Fruit fly (Drosophila melanogaster) whole organism, embryonic: ENCODE data around the gene wda.

Source experiments
- CG11723 ChIP-seq: fragments of 200-800 bp; sonication (Bioruptor generic); optimal IDR thresholded peaks from 2 replicates; lab custom pipeline; 2017; ENCODE audit warnings: missing biosample characterization, mild to moderate bottlenecking, missing genetic modification characterization
- CG1233 ChIP-seq: fragments of 200-800 bp; sonication (Bioruptor generic); optimal IDR thresholded peaks from 4 replicates; lab custom pipeline; 2018; ENCODE audit warnings: missing biosample characterization, mild to moderate bottlenecking, missing genetic modification characterization
- CG13894 ChIP-seq: fragments of 200-800 bp; sonication (Bioruptor generic); optimal IDR thresholded peaks from 3 replicates; lab custom pipeline; 2018; ENCODE audit warnings: missing biosample characterization, mild to moderate bottlenecking, missing genetic modification characterization, moderate library complexity
- CG15073 ChIP-seq: fragments of 200-800 bp; sonication (Bioruptor generic); optimal IDR thresholded peaks from 2 replicates; lab custom pipeline; 2016; ENCODE audit warnings: missing biosample characterization, missing genetic modification characterization
- CG17328 ChIP-seq: fragments of 200-800 bp; sonication (Bioruptor generic); IDR thresholded peaks from 2 replicates; pipeline ENCODE4 v1.3.6; 2022; ENCODE audit warnings: missing biosample characterization, missing genetic modification characterization
- CG18011 ChIP-seq: fragments of 200-800 bp; sonication (Bioruptor generic); optimal IDR thresholded peaks from 2 replicates; lab custom pipeline; 2017; ENCODE audit warnings: missing biosample characterization, missing genetic modification characterization, mild to moderate bottlenecking, moderate library complexity, missing genotype
- CG1832 ChIP-seq: fragments of 200-800 bp; sonication (Bioruptor generic); optimal IDR thresholded peaks from 2 replicates; lab custom pipeline; 2017; ENCODE audit warnings: missing biosample characterization, mild to moderate bottlenecking, missing genetic modification characterization, inconsistent platforms
- CG18599 ChIP-seq: fragments of 200-800 bp; sonication (Bioruptor generic); optimal IDR thresholded peaks from 3 replicates; lab custom pipeline; 2017; ENCODE audit warnings: missing biosample characterization, missing genetic modification characterization, mild to moderate bottlenecking, moderate library complexity, missing genetic modification reagents
- CG2116 ChIP-seq: fragments of 200-800 bp; sonication (Bioruptor generic); optimal IDR thresholded peaks from 3 replicates; lab custom pipeline; 2018; ENCODE audit warnings: missing biosample characterization, mild to moderate bottlenecking, missing genetic modification characterization
- CG30403 ChIP-seq: fragments of 200-800 bp; sonication (Bioruptor generic); optimal IDR thresholded peaks from 3 replicates; lab custom pipeline; 2016; ENCODE audit warnings: missing biosample characterization, missing genetic modification characterization
- CG31441 ChIP-seq: fragments of 200-800 bp; sonication (Bioruptor generic); IDR thresholded peaks from 2 replicates; pipeline ENCODE4 v1.3.6; 2022; ENCODE audit warnings: missing biosample characterization, missing genetic modification characterization
- CG32772 ChIP-seq: fragments of 200-800 bp; sonication (Bioruptor generic); IDR thresholded peaks from 2 replicates; pipeline ENCODE4 v1.3.6; 2022; ENCODE audit warnings: missing biosample characterization, missing genetic modification characterization
- CG5953 ChIP-seq: fragments of 200-800 bp; sonication (Bioruptor generic); IDR thresholded peaks from 2 replicates; pipeline ENCODE4 v1.3.6; 2022; ENCODE audit warnings: missing biosample characterization, missing genetic modification characterization
- CG8290 ChIP-seq, 3 experiments: fragments of 200-800 bp; sonication (Bioruptor generic); optimal IDR thresholded peaks; 2 replicates each; lab custom pipeline; 2016 to 2019; ENCODE audit warnings: missing biosample characterization in 3 of 3, missing genetic modification characterization in 3 of 3, mild to moderate bottlenecking in 2 of 3, moderate library complexity in 1 of 3
- CG9932 ChIP-seq: fragments of 200-800 bp; sonication (Bioruptor generic); IDR thresholded peaks from 2 replicates; pipeline ENCODE4 v1.3.6; 2022; ENCODE audit warnings: missing biosample characterization, missing genetic modification characterization
- CHES-1-like ChIP-seq: fragments of 200-800 bp; sonication (Bioruptor generic); optimal IDR thresholded peaks from 2 replicates; lab custom pipeline; 2016; ENCODE audit warnings: missing biosample characterization, missing genetic modification characterization
- CoRest ChIP-seq: fragments of 200-800 bp; sonication (Bioruptor generic); optimal IDR thresholded peaks from 3 replicates; lab custom pipeline; 2018; ENCODE audit warnings: missing biosample characterization, mild to moderate bottlenecking, missing genetic modification characterization, moderate library complexity
- D ChIP-seq, 2 experiments: fragments of 200-800 bp in 1 of 2; fragments of >200 bp in 1 of 2; sonication (Bioruptor generic) in 1 of 2; optimal IDR thresholded peaks; 2 replicates in 1 of 2; 3 replicates in 1 of 2; lab custom pipeline; 2017; ENCODE audit warnings: mild to moderate bottlenecking in 1 of 2, missing biosample characterization in 1 of 2, missing genetic modification characterization in 1 of 2, missing genetic modification reagents in 1 of 2
- Doc3 ChIP-seq: fragments of 200-800 bp; sonication (Bioruptor generic); IDR thresholded peaks from 3 replicates; pipeline ENCODE4 v1.3.6; 2022; ENCODE audit warnings: missing biosample characterization, missing genetic modification characterization; ENCODE audit not compliant: partially characterized antibody
- Drgx ChIP-seq: fragments of 200-800 bp; sonication (Bioruptor generic); IDR thresholded peaks from 2 replicates; pipeline ENCODE4 v1.3.6; 2022; ENCODE audit warnings: missing biosample characterization, missing genetic modification characterization
- Ets65A ChIP-seq: fragments of 200-800 bp; sonication (Bioruptor generic); peaks from one replicate; lab custom pipeline; 2016; ENCODE audit warnings: missing biosample characterization, missing genetic modification characterization
- Fer2 ChIP-seq: fragments of 200-800 bp; sonication (Bioruptor generic); optimal IDR thresholded peaks from 2 replicates; lab custom pipeline; 2018; ENCODE audit warnings: missing biosample characterization, mild to moderate bottlenecking, missing genetic modification characterization, moderate library complexity
- Gug ChIP-seq: fragments of 200-800 bp; sonication (Bioruptor generic); IDR thresholded peaks from 4 replicates; pipeline ENCODE4 v1.3.6; 2022; ENCODE audit warnings: missing biosample characterization, missing genetic modification characterization
- Hey ChIP-seq: fragments of 200-800 bp; sonication (Bioruptor generic); optimal IDR thresholded peaks from 3 replicates; lab custom pipeline; 2018; ENCODE audit warnings: missing biosample characterization, mild to moderate bottlenecking, missing genetic modification characterization
- HmgZ ChIP-seq: fragments of 200-800 bp; sonication (Bioruptor generic); optimal IDR thresholded peaks from 2 replicates; lab custom pipeline; 2018; ENCODE audit warnings: missing biosample characterization, mild to moderate bottlenecking, missing genetic modification characterization
- Hr51 ChIP-seq, 2 experiments: fragments of 200-800 bp; sonication (Bioruptor generic); optimal IDR thresholded peaks; 2 replicates in 1 of 2; 3 replicates in 1 of 2; lab custom pipeline; 2016 to 2018; ENCODE audit warnings: missing biosample characterization in 2 of 2, missing genetic modification characterization in 2 of 2, mild to moderate bottlenecking in 1 of 2, moderate library complexity in 1 of 2
- Lhr ChIP-seq: fragments of 200-800 bp; sonication (Bioruptor generic); optimal IDR thresholded peaks from 3 replicates; lab custom pipeline; 2017; ENCODE audit warnings: mild to moderate bottlenecking, missing biosample characterization, missing genetic modification reagents, missing genetic modification characterization
- Max ChIP-seq: fragments of 200-800 bp; sonication (Bioruptor generic); optimal IDR thresholded peaks from 2 replicates; lab custom pipeline; 2016; ENCODE audit warnings: missing biosample characterization, mild to moderate bottlenecking, missing genetic modification characterization
- Sox102F ChIP-seq: fragments of 200-800 bp; sonication (Bioruptor generic); optimal IDR thresholded peaks from 2 replicates; lab custom pipeline; 2018; ENCODE audit warnings: missing biosample characterization, mild to moderate bottlenecking, missing genetic modification characterization, moderate library complexity
- TFAM ChIP-seq: fragments of 200-800 bp; sonication (Bioruptor generic); optimal IDR thresholded peaks from 2 replicates; lab custom pipeline; 2017; ENCODE audit warnings: missing biosample characterization, missing genetic modification characterization, inconsistent platforms
- YL-1 ChIP-seq: fragments of 200-800 bp; sonication (Bioruptor generic); optimal IDR thresholded peaks from 3 replicates; lab custom pipeline; 2017; ENCODE audit warnings: missing biosample characterization, mild to moderate bottlenecking, missing genetic modification characterization
- ac ChIP-seq: fragments of 200-800 bp; sonication (Bioruptor generic); optimal IDR thresholded peaks from 3 replicates; lab custom pipeline; 2017; ENCODE audit warnings: missing biosample characterization, mild to moderate bottlenecking, missing genetic modification characterization
- bbx ChIP-seq: fragments of 200-800 bp; sonication (Bioruptor generic); IDR thresholded peaks from 2 replicates; pipeline ENCODE4 v1.3.6; 2022; ENCODE audit warnings: missing biosample characterization, missing genetic modification characterization; ENCODE audit not compliant: partially characterized antibody
- bowl ChIP-seq: fragments of 200-800 bp; sonication (Bioruptor generic); IDR thresholded peaks from 2 replicates; pipeline ENCODE4 v1.3.6; 2022; ENCODE audit warnings: missing biosample characterization, missing genetic modification characterization
- br ChIP-seq: fragments of >200 bp; optimal IDR thresholded peaks from 2 replicates; lab custom pipeline; 2017
- caup ChIP-seq: fragments of 200-800 bp; sonication (Bioruptor generic); optimal IDR thresholded peaks from 3 replicates; lab custom pipeline; 2017; ENCODE audit warnings: missing biosample characterization, mild to moderate bottlenecking, missing genetic modification characterization, moderate library complexity; ENCODE audit not compliant: severe bottlenecking
- dan ChIP-seq: fragments of 200-800 bp; sonication (Bioruptor generic); IDR thresholded peaks from 2 replicates; pipeline ENCODE4 v1.3.6; 2022; ENCODE audit warnings: missing biosample characterization, missing genetic modification characterization
- gcm ChIP-seq: fragments of 200-800 bp; sonication (Bioruptor generic); optimal IDR thresholded peaks from 2 replicates; lab custom pipeline; 2019; ENCODE audit warnings: missing biosample characterization, mild to moderate bottlenecking, missing genetic modification characterization, moderate library complexity
- jigr1 ChIP-seq: fragments of 200-800 bp; sonication (Bioruptor generic); IDR thresholded peaks from 3 replicates; pipeline ENCODE4 v1.3.6; 2022; ENCODE audit warnings: missing biosample characterization, missing genetic modification characterization
- nerfin-2 ChIP-seq: fragments of 200-800 bp; sonication (Bioruptor generic); IDR thresholded peaks from 2 replicates; pipeline ENCODE4 v1.3.6; 2022; ENCODE audit warnings: missing biosample characterization, missing genetic modification characterization; ENCODE audit not compliant: partially characterized antibody
- org-1 ChIP-seq: fragments of 200-800 bp; sonication (Bioruptor generic); optimal IDR thresholded peaks from 2 replicates; lab custom pipeline; 2017; ENCODE audit warnings: missing biosample characterization, missing genetic modification characterization
- salm ChIP-seq: fragments of 200-800 bp; sonication (Bioruptor generic); optimal IDR thresholded peaks from 2 replicates; lab custom pipeline; 2018; ENCODE audit warnings: missing biosample characterization, mild to moderate bottlenecking, missing genetic modification characterization
- schlank ChIP-seq: fragments of 200-800 bp; sonication (Bioruptor generic); optimal IDR thresholded peaks from 2 replicates; lab custom pipeline; 2018; ENCODE audit warnings: missing biosample characterization, mild to moderate bottlenecking, missing genetic modification characterization
- sens-2 ChIP-seq: fragments of 200-800 bp; sonication (Bioruptor generic); IDR thresholded peaks from 2 replicates; pipeline ENCODE4 v1.3.6; 2022; ENCODE audit warnings: missing biosample characterization, missing genetic modification characterization
- seq ChIP-seq: fragments of 200-800 bp; sonication (Bioruptor generic); IDR thresholded peaks from 2 replicates; pipeline ENCODE4 v1.3.6; 2022; ENCODE audit warnings: missing biosample characterization, missing genetic modification characterization
- slbo ChIP-seq: fragments of 200-800 bp; sonication (Bioruptor generic); IDR thresholded peaks from 2 replicates; pipeline ENCODE4 v1.3.6; 2022; ENCODE audit warnings: missing biosample characterization, missing genetic modification characterization
- trem ChIP-seq: fragments of 200-800 bp; optimal IDR thresholded peaks from 3 replicates; lab custom pipeline; 2019; ENCODE audit warnings: missing biosample characterization, mild to moderate bottlenecking, missing genetic modification characterization, moderate library complexity
- unc-4 ChIP-seq: fragments of 200-800 bp; sonication (Bioruptor generic); IDR thresholded peaks from 2 replicates; pipeline ENCODE4 v1.3.6; 2022; ENCODE audit warnings: missing biosample characterization, missing genetic modification characterization; ENCODE audit not compliant: partially characterized antibody
- zen2 ChIP-seq: fragments of 200-800 bp; sonication (Bioruptor generic); IDR thresholded peaks from 3 replicates; pipeline ENCODE4 v1.3.6; 2022; ENCODE audit warnings: missing biosample characterization, missing genetic modification characterization; ENCODE audit not compliant: partially characterized antibody

wda gene

dm6 chr3R:23280806-23281257 lies 22.9 kb upstream of the wda start, which contains the start of the genes orb and Cdc16 (continued):
- TF ChIP-seq ac (GFP tag; lab: Kevin White, UChicago): no peak
- peak; percentile 94 for TF ChIP-seq CG17328 (GFP tag; lab: Robert Waterston, UW)
- TF ChIP-seq gcm: peak; percentile 90
- peak; percentile 74 to 94 for TF ChIP-seq Hr51 (GFP tag; optimal IDR thresholded peaks at IDR 0.05; lab: Kevin White, UChicago)
- TF ChIP-seq Max: peak; percentile 82
- TF ChIP-seq slbo: peak; percentile 97
- TF ChIP-seq CG1233 (GFP tag; lab: Kevin White, UChicago): peak; percentile 90
- peak; percentile 43 for TF ChIP-seq TFAM
- peak; percentile 29; the same call in 1 of the 2 replicates for TF ChIP-seq dan
- peak; percentile 88 for TF ChIP-seq Fer2 (tag; lab: Kevin White, UChicago)
- TF ChIP-seq bowl (GFP tag; lab: Robert Waterston, UW): peak; percentile 82
- TF ChIP-seq bbx (GFP tag; lab: Robert Waterston, UW): no peak
- TF ChIP-seq br: no peak
- peak; percentile 76 for TF ChIP-seq CG11723 (GFP tag; lab: Kevin White, UChicago)
- peak; percentile 16; the same call in 1 of the 3 replicates for TF ChIP-seq jigr1 (GFP tag; lab: Robert Waterston, UW)
- TF ChIP-seq CG15073 (GFP tag; lab: Kevin White, UChicago): peak; percentile 36
- no peak for TF ChIP-seq zen2 (GFP tag; lab: Robert Waterston, UW)
- TF ChIP-seq salm: peak; percentile 87
- TF ChIP-seq CG30403: peak; percentile 95
- peak; percentile 93 for TF ChIP-seq CG32772
- TF ChIP-seq CHES-1-like (GFP tag; lab: Kevin White, UChicago): peak; percentile 68
- TF ChIP-seq CG2116 (GFP tag; lab: Kevin White, UChicago): peak; percentile 76
- peak; percentile 95 for TF ChIP-seq CG9932
- TF ChIP-seq Sox102F (GFP tag; lab: Kevin White, UChicago): peak; percentile 95
- peak; percentile 95 for TF ChIP-seq CG18599 (GFP tag; lab: Kevin White, UChicago)
- peak; percentile 74 for TF ChIP-seq Lhr (GFP tag; lab: Kevin White, UChicago)
- TF ChIP-seq nerfin-2 (GFP tag; lab: Robert Waterston, UW): no peak
- peak; percentile 32; the same call in 1 of the 2 replicates for TF ChIP-seq sens-2 (GFP tag; lab: Robert Waterston, UW)
- peak; percentile 76 for TF ChIP-seq org-1 (GFP tag; lab: Kevin White, UChicago)
- TF ChIP-seq unc-4 (GFP tag; lab: Robert Waterston, UW): peak; percentile 37
- TF ChIP-seq seq (GFP tag; lab: Robert Waterston, UW): peak; percentile 88
- TF ChIP-seq CG13894 (tag; lab: Kevin White, UChicago): peak; percentile 90
- TF ChIP-seq Gug (GFP tag; lab: Robert Waterston, UW): peak; percentile 90
- TF ChIP-seq Drgx: peak; percentile 91
- peak; percentile 56 for TF ChIP-seq schlank (tag; lab: Kevin White, UChicago)
- no peak for TF ChIP-seq Hey
- TF ChIP-seq CG31441: peak; percentile 95
- peak; percentile 93 for TF ChIP-seq trem (tag; lab: Kevin White, UChicago)
- peak; percentile 51 for TF ChIP-seq YL-1 (GFP tag; lab: Kevin White, UChicago)
- TF ChIP-seq Doc3 (GFP tag; lab: Robert Waterston, UW): no peak
- TF ChIP-seq CG5953 (GFP tag; lab: Robert Waterston, UW): peak; percentile 72
- peak; percentile 91 for TF ChIP-seq HmgZ (tag; lab: Kevin White, UChicago)
- TF ChIP-seq CoRest (tag; lab: Kevin White, UChicago): peak; percentile 93
- peak; percentile 71 for TF ChIP-seq CG18011 (GFP tag; lab: Kevin White, UChicago)
- TF ChIP-seq caup: peak; percentile 91
- TF ChIP-seq Ets65A (GFP tag; lab: Kevin White, UChicago): peak; percentile 96
- no peak for TF ChIP-seq D (optimal IDR thresholded peaks at IDR 0.05; lab: Kevin White, UChicago)
- TF ChIP-seq D (GFP tag; optimal IDR thresholded peaks at IDR 0.05; lab: Kevin White, UChicago): peak; percentile 80
- TF ChIP-seq CG1832: no peak
- peak; percentile 73 for TF ChIP-seq CG8290 (GFP tag; optimal IDR thresholded peaks at IDR 0.05; lab: Kevin White, UChicago)
- peak in 1 of 2 experiments; percentile 87 for TF ChIP-seq CG8290 (tag; optimal IDR thresholded peaks at IDR 0.05; lab: Kevin White, UChicago)
